Fruit fly (Drosophila melanogaster): ENCODE measurements around the gene IPIP.

DNA sequence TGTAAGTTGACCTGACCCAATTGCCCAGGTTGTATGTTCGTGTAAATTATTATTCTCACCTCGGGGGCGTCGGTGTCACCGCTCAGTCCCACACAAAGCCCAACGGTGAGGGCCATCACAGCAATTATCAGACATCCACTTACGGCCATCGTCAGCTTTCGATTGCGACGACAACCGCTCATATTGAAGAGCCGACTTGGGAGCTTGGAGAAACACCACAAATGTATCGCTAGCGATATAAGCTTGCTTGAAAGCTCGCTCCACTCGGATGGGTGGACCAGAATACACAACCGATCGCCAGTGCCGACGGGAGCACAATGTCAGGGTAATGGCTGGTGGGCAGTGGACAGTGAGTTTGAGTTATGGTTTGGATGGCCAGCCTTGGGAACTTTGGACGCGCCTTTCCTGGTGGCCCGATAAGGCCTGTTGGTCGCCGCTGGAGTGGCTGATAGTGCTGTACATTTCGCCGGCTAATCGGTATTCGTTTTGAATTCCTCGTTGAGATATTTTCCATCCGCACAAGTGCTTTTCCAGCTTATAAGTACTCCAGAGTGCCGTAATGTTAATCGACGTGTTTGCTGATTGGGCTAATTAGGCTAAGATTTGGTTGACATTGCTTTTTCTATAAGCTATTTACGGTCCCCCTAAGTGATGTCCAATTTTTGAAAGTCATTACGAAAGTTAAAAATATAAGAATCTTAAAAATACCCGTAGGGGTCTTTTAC, 41.1 kb upstream of the IPIP start, which contains the start of gene Gal:
- TF ChIP-seq lilli (GFP tag; optimal IDR thresholded peaks at IDR 0.05) (no peak), CG8478 (optimal IDR thresholded peaks at IDR 0.05) (no peak), Med (GFP tag) (peak; percentile 64), D19A (tag; optimal IDR thresholded peaks at IDR 0.05) (no peak), CG11695 (GFP tag; IDR thresholded peaks at IDR 0.05) (no peak), eve (GFP tag; optimal IDR thresholded peaks at IDR 0.05) (no peak), lola (GFP tag; optimal IDR thresholded peaks at IDR 0.05) (no peak), otp (GFP tag; IDR thresholded peaks at IDR 0.05) (no peak)
